Worm (Caenorhabditis elegans): ENCODE results near the gene stdh-2.

The stdh-2 gene

DNA sequence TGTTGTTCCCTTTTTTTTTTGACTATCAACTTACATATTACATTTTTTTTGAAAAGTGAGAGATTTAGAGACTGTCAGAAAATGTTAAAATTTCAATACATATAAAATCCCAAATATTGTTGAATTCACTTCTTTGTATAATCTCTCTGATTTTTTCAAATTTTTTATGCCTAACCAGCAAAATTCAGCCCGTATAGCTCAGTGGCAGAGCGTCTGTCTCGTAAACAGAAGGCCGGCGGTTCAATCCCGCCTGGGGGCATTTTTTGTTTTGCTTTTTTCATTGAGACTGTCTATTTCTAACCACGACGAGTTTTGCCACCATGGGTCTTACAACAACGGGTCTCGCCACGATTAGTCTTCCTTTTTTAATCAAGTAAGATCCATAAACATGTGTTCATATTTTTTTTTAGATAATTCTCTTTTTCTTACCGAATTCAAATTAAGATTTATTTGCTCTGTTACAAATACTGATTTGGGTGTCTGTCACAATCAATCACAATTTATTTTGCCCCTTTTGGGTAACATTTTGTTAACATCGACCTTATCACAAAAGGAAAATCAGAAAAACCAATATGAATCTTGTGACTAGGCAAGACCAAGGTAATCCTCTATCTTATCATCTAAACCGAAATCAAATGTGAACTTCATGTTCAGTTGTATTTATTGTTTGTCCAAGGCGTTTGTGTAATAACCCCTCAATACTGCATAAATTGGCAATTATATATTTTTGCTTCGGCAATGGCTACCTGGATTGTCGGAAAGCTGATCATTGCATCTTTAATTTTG is 5.0 kb upstream of the stdh-2 start, which contains the start of gene glc-1:
TSS of gene glc-1 (plus strand) at position 663 of the 786 bp plus-strand sequence.
- TF ChIP-seq drap-1 (GFP tag; optimal IDR thresholded peaks at IDR 0.05) (no peak), nhr-28 (tag; optimal IDR thresholded peaks at IDR 0.05) (no peak), pha-4 (tag; optimal IDR thresholded peaks at IDR 0.05) (no peak), ceh-43 (GFP tag; optimal IDR thresholded peaks at IDR 0.05) (no peak), elt-3 (tag; optimal IDR thresholded peaks at IDR 0.05) (no peak), bed-3 (GFP tag; optimal IDR thresholded peaks at IDR 0.05) (no peak), blmp-1 (tag; optimal IDR thresholded peaks at IDR 0.05) (no peak), lin-13 (tag; optimal IDR thresholded peaks at IDR 0.05) (no peak), sptf-1 (tag; optimal IDR thresholded peaks at IDR 0.05) (no peak), ham-2 (GFP tag; optimal IDR thresholded peaks at IDR 0.05) (no peak), sem-2 (GFP tag; optimal IDR thresholded peaks at IDR 0.05) (no peak), ceh-83 (GFP tag; optimal IDR thresholded peaks at IDR 0.05) (no peak), mab-5 (tag; optimal IDR thresholded peaks at IDR 0.05) (no peak), unc-120 (tag; optimal IDR thresholded peaks at IDR 0.05; ENCODE audit: poor library complexity, severe bottlenecking) (no peak), ztf-11 (tag; optimal IDR thresholded peaks at IDR 0.05) (no peak), nhr-2 (tag; optimal IDR thresholded peaks at IDR 0.05) (no peak), mep-1 (tag; optimal IDR thresholded peaks at IDR 0.05) (no peak)

DNA sequence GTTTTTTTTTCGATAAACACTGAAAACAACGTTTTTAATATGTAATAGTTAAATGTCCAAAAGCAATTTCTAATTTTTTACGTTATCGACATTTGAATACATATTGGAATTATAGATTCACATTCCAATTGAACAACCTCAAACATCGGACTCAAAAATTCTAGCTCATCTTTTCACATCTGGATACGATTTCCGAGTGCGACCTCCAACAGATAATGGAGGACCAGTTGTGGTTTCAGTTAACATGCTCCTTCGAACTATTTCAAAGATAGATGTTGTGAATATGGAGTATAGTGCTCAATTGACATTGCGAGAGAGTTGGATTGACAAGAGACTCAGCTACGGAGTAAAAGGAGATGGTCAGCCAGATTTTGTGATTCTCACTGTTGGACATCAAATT is 4.1 kb upstream of the stdh-2 start:
- TF ChIP-seq nhr-28 (tag; optimal IDR thresholded peaks at IDR 0.05) = no peak
- TF ChIP-seq blmp-1 (tag; optimal IDR thresholded peaks at IDR 0.05) = no peak
- TF ChIP-seq mls-2 (tag; optimal IDR thresholded peaks at IDR 0.05) = no peak

DNA sequence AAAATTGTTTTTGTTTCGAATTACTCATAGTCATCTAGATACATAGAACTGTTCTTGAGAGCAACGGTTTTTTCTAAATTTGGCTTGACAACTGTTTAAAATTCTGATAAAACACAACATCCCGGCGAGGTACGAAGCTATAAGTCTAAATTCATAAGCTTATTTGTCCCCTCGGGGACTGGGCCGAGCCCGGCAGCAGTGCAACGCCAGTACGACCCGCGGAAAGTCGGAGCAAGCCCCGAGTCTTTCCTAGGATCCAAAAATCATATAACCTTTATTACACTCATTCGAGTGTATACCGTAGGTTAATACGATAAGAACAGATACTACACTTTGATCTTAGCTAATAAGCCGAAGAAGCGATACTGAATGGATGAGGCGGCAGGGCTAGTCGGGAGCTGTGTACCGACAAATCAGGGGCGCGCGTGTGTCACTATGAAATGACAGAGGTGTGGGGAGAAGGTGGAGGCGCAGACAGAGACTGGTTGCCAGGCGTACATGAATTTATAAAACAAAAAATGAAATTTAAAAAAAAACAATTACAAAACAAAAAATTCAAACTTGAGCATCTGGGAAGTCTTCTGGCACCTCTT is 1.5 kb downstream of the stdh-2 start:
- no peak for TF ChIP-seq sptf-1 (tag; optimal IDR thresholded peaks at IDR 0.05)

DNA sequence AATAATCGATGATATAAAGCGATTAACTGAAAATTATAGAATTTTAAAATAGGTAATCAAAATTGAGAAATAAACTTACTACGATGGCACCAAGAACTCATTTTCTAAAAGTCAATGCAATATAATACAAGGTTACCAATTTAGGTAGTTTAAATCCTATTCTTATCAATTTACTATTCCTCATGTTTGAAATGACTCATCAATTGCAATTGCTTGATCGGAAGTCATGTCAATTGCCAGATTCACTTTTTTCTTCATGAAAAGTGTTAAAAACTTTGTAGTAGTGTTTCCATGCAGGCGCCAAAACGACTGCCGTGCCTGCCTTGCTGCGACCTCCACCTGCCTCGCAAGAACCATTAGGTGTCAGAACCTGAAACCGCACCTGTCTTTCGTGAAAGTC is 2.5 kb downstream of the stdh-2 start, which contains the start of gene F11A5.13:
TSS of gene F11A5.13 (minus strand) at position 101 of the 400 bp plus-strand sequence.
- TF ChIP-seq unc-39 (tag; optimal IDR thresholded peaks at IDR 0.05) (no peak), ceh-83 (GFP tag; optimal IDR thresholded peaks at IDR 0.05) (no peak), blmp-1 (tag; optimal IDR thresholded peaks at IDR 0.05) (no peak), tbx-8 (GFP tag; optimal IDR thresholded peaks at IDR 0.05) (no peak), pha-4 (tag; optimal IDR thresholded peaks at IDR 0.05) (no peak)

DNA sequence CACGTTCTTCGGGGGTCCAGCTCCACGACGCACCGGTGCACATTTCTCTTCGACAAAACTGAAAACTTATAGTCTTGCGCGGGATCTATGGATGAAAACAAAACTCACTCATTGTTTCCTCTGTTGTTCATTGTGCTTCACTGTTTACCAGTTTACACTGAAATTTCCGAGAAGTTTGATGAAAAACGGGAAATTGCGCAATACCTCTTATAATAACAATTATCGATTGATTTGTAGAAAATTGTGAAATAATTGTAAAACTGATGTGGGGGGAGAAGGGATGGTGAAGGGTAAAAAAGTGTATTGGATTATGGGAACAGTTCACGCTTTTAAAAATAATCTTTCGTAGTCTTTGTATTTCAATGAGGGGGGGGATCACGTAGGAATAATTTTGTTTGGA is 5.3 kb downstream of the stdh-2 start:
- no peak for TF ChIP-seq nhr-12 (tag; optimal IDR thresholded peaks at IDR 0.05)
- peak; percentile 69 for TF ChIP-seq zip-8 (tag; optimal IDR thresholded peaks at IDR 0.05)
- TF ChIP-seq tbx-8 (GFP tag; optimal IDR thresholded peaks at IDR 0.05) = no peak

DNA sequence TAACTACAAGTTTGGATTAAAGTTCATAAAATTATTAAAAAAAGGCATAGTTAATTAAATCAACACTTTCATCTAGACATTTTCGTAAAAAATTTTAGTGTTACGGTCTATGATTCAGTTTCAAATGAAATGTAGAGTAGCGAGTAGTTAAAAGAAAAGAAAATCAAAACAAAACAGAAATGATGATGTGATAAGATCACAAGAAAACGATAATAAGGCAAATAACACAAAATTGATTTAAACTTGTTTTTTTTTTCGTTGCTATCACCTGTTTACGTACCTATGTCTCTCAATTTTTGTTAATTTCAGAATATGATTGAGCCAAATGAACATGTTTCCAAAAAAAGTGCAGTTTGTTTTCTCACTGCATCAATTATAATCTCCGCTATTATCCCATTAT is 5.8 kb downstream of the stdh-2 start, which contains the start of the genes F21H7.2 and F21H7.12:
TSS of gene F21H7.2 (minus strand) at position 101 of the 400 bp plus-strand sequence.
TSS of gene F21H7.12 (plus strand) at position 270 of the 400 bp plus-strand sequence.
- TF ChIP-seq cnd-1 (tag; optimal IDR thresholded peaks at IDR 0.05) (no peak), lin-32 (GFP tag; optimal IDR thresholded peaks at IDR 0.05) (no peak), lsy-2 (tag; optimal IDR thresholded peaks at IDR 0.05) (no peak), lin-13 (tag; optimal IDR thresholded peaks at IDR 0.05) (no peak), ceh-43 (GFP tag; optimal IDR thresholded peaks at IDR 0.05) (no peak), drap-1 (GFP tag; optimal IDR thresholded peaks at IDR 0.05) (no peak), nhr-12 (tag; optimal IDR thresholded peaks at IDR 0.05) (no peak), bed-3 (GFP tag; optimal IDR thresholded peaks at IDR 0.05) (no peak)

DNA sequence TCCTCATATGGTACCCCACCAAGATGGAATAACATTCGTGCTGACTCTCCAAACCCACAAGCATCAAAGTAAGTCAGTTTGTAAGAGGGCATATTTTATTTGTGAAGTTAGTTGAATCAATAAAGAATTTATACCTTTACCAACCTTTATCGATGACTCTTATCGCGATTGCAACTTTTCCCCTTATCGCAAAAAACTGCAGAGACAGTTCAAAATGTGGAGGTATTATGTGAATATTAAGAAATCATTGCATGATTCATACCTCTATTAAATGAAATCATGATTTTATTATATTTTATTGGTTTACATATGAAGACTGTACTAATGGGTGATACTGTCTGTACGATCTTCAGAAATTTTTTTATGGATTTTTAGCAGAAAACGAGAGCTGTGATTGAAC is 8.1 kb downstream of the stdh-2 start, which contains the start of gene gst-22:
TSS of gene gst-22 (minus strand) at position 103 of the 400 bp plus-strand sequence.
- no peak for TF ChIP-seq blmp-1 (tag; optimal IDR thresholded peaks at IDR 0.05)
- TF ChIP-seq nhr-76 (tag; optimal IDR thresholded peaks at IDR 0.05) = no peak
- no peak for TF ChIP-seq ceh-39 (tag; optimal IDR thresholded peaks at IDR 0.05)
- no peak for TF ChIP-seq ztf-11 (tag; optimal IDR thresholded peaks at IDR 0.05)
- no peak for TF ChIP-seq sptf-1 (tag; optimal IDR thresholded peaks at IDR 0.05)
- TF ChIP-seq lin-13 (tag; optimal IDR thresholded peaks at IDR 0.05) = no peak
- no peak for TF ChIP-seq M03D4.4 (tag; optimal IDR thresholded peaks at IDR 0.05)
- TF ChIP-seq cnd-1 (tag; optimal IDR thresholded peaks at IDR 0.05) = no peak
- TF ChIP-seq lsy-2 (tag; optimal IDR thresholded peaks at IDR 0.05) = no peak
- no peak for TF ChIP-seq ces-1 (GFP tag; optimal IDR thresholded peaks at IDR 0.05)
- TF ChIP-seq mab-5 (tag; optimal IDR thresholded peaks at IDR 0.05) = no peak
- TF ChIP-seq zip-8 (tag; optimal IDR thresholded peaks at IDR 0.05) = no peak
- TF ChIP-seq sem-2 (GFP tag; optimal IDR thresholded peaks at IDR 0.05) = no peak
- TF ChIP-seq nhr-237 (tag; optimal IDR thresholded peaks at IDR 0.05) = no peak
